Fruit fly (Drosophila melanogaster) whole organism, embryonic: ENCODE data around the gene CG43248.

ENCODE experiments used
- Adf1 ChIP-seq: fragments of 200-800 bp; sonication (Bioruptor generic); IDR thresholded peaks from 2 replicates; pipeline ENCODE4 v1.3.6; 2022; ENCODE audit warnings: missing biosample characterization, missing genetic modification characterization
- Atf3 ChIP-seq: fragments of 200-800 bp; sonication (Bioruptor generic); optimal IDR thresholded peaks from 3 replicates; lab custom pipeline; 2016; ENCODE audit warnings: missing biosample characterization, missing genetic modification characterization
- Bdp1 ChIP-seq: fragments of 200-800 bp; sonication (Bioruptor generic); optimal IDR thresholded peaks from 3 replicates; lab custom pipeline; 2016; ENCODE audit warnings: missing biosample characterization, missing genetic modification characterization
- C15 ChIP-seq: fragments of 200-800 bp; sonication (Bioruptor generic); IDR thresholded peaks from 3 replicates; pipeline ENCODE4 v1.3.6; 2022; ENCODE audit warnings: missing biosample characterization, missing genetic modification characterization
- CG1024 ChIP-seq: fragments of 200-800 bp; sonication (Bioruptor generic); IDR thresholded peaks from 2 replicates; pipeline ENCODE4 v1.3.6; 2022; ENCODE audit warnings: missing biosample characterization, missing genetic modification characterization
- CG10267 ChIP-seq: fragments of 200-800 bp; sonication (Bioruptor generic); optimal IDR thresholded peaks from 2 replicates; lab custom pipeline; 2018; ENCODE audit warnings: missing biosample characterization, mild to moderate bottlenecking, missing genetic modification characterization, moderate library complexity
- CG10565 ChIP-seq: fragments of 200-800 bp; sonication (Bioruptor generic); optimal IDR thresholded peaks from 3 replicates; lab custom pipeline; 2016; ENCODE audit warnings: missing biosample characterization, mild to moderate bottlenecking, missing genetic modification characterization
- CG10979 ChIP-seq: fragments of 200-800 bp; sonication (Bioruptor generic); optimal IDR thresholded peaks from 2 replicates; lab custom pipeline; 2018; ENCODE audit warnings: missing biosample characterization, mild to moderate bottlenecking, missing genetic modification characterization, moderate library complexity
- CG12104 ChIP-seq: fragments of 200-800 bp; sonication (Bioruptor generic); optimal IDR thresholded peaks from 3 replicates; lab custom pipeline; 2016; ENCODE audit warnings: missing biosample characterization, missing genetic modification characterization
- CG12219 ChIP-seq: fragments of 200-800 bp; sonication (Bioruptor generic); optimal IDR thresholded peaks from 3 replicates; lab custom pipeline; 2018; ENCODE audit warnings: missing biosample characterization, mild to moderate bottlenecking, missing genetic modification characterization
- CG13424 ChIP-seq: fragments of 200-800 bp; sonication (Bioruptor generic); optimal IDR thresholded peaks from 2 replicates; lab custom pipeline; 2019; ENCODE audit warnings: missing biosample characterization, mild to moderate bottlenecking, missing genetic modification characterization, moderate library complexity
- CG15601 ChIP-seq: fragments of 200-800 bp; sonication (Bioruptor generic); optimal IDR thresholded peaks from 3 replicates; lab custom pipeline; 2019; ENCODE audit warnings: missing biosample characterization, mild to moderate bottlenecking, missing genetic modification characterization, moderate library complexity
- CG15696 ChIP-seq: fragments of 200-800 bp; sonication (Bioruptor generic); optimal IDR thresholded peaks from 2 replicates; lab custom pipeline; 2019; ENCODE audit warnings: missing biosample characterization, mild to moderate bottlenecking, missing genetic modification characterization, moderate library complexity
- CG16813 ChIP-seq: fragments of 200-800 bp; sonication (Bioruptor generic); IDR thresholded peaks from 3 replicates; pipeline ENCODE4 v1.3.6; 2022; ENCODE audit warnings: missing biosample characterization, missing genetic modification characterization; ENCODE audit not compliant: partially characterized antibody
- CG17912 ChIP-seq: fragments of 200-800 bp; sonication (Bioruptor generic); optimal IDR thresholded peaks from 2 replicates; lab custom pipeline; 2018; ENCODE audit warnings: missing biosample characterization, mild to moderate bottlenecking, missing genetic modification characterization
- CG2889 ChIP-seq: fragments of 200-800 bp; sonication (Bioruptor generic); IDR thresholded peaks from 3 replicates; pipeline ENCODE4 v1.3.6; 2022; ENCODE audit warnings: missing biosample characterization, missing genetic modification characterization
- CG3163 ChIP-seq: fragments of 200-800 bp; sonication (Bioruptor generic); optimal IDR thresholded peaks from 3 replicates; lab custom pipeline; 2016; ENCODE audit warnings: missing biosample characterization, missing genetic modification characterization
- CG42726 ChIP-seq: fragments of 200-800 bp; sonication (Bioruptor generic); IDR thresholded peaks from 2 replicates; pipeline ENCODE4 v1.3.6; 2022; ENCODE audit warnings: missing biosample characterization, missing genetic modification characterization; ENCODE audit not compliant: partially characterized antibody
- CG43689 ChIP-seq: fragments of 200-800 bp; sonication (Bioruptor generic); IDR thresholded peaks from 2 replicates; pipeline ENCODE4 v1.3.6; 2022; ENCODE audit warnings: missing biosample characterization, missing genetic modification characterization
- CG5180 ChIP-seq: fragments of 200-800 bp; sonication (Bioruptor generic); optimal IDR thresholded peaks from 3 replicates; lab custom pipeline; 2017; ENCODE audit warnings: missing biosample characterization, missing genetic modification characterization, mild to moderate bottlenecking, moderate library complexity, missing genetic modification reagents
- CG6175 ChIP-seq: fragments of 200-800 bp; sonication (Bioruptor generic); IDR thresholded peaks from 3 replicates; pipeline ENCODE4 v1.3.6; 2022; ENCODE audit warnings: missing biosample characterization, missing genetic modification characterization
- CG6254 ChIP-seq: fragments of 200-800 bp; sonication (Bioruptor generic); optimal IDR thresholded peaks from 3 replicates; lab custom pipeline; 2017; ENCODE audit warnings: mild to moderate bottlenecking, missing biosample characterization, missing genetic modification reagents, missing genetic modification characterization
- CG6854 ChIP-seq: fragments of 200-800 bp; sonication (Bioruptor generic); optimal IDR thresholded peaks from 3 replicates; lab custom pipeline; 2017; ENCODE audit warnings: missing biosample characterization, mild to moderate bottlenecking, missing genetic modification characterization
- Deaf1 ChIP-seq: fragments of 200-800 bp; optimal IDR thresholded peaks from 3 replicates; lab custom pipeline; 2019; ENCODE audit warnings: missing biosample characterization, mild to moderate bottlenecking, missing genetic modification characterization, moderate library complexity
- Dip3 ChIP-seq: fragments of 200-800 bp; sonication (Bioruptor generic); optimal IDR thresholded peaks from 3 replicates; lab custom pipeline; 2016; ENCODE audit warnings: missing biosample characterization, missing genetic modification characterization
- Drgx ChIP-seq: fragments of 200-800 bp; sonication (Bioruptor generic); IDR thresholded peaks from 2 replicates; pipeline ENCODE4 v1.3.6; 2022; ENCODE audit warnings: missing biosample characterization, missing genetic modification characterization
- Hey ChIP-seq: fragments of 200-800 bp; sonication (Bioruptor generic); optimal IDR thresholded peaks from 3 replicates; lab custom pipeline; 2018; ENCODE audit warnings: missing biosample characterization, mild to moderate bottlenecking, missing genetic modification characterization
- HmgD ChIP-seq: fragments of 200-800 bp; sonication (Bioruptor generic); optimal IDR thresholded peaks from 3 replicates; lab custom pipeline; 2016; ENCODE audit warnings: missing biosample characterization, missing genetic modification characterization
- Mes4 ChIP-seq: fragments of 200-800 bp; sonication (Bioruptor generic); optimal IDR thresholded peaks from 2 replicates; lab custom pipeline; 2016; ENCODE audit warnings: missing biosample characterization, missing genetic modification characterization
- NC2α ChIP-seq: fragments of 200-800 bp; sonication (Bioruptor generic); optimal IDR thresholded peaks from 2 replicates; lab custom pipeline; 2016; ENCODE audit warnings: missing biosample characterization, missing genetic modification characterization
- NC2β ChIP-seq: fragments of 200-800 bp; sonication (Bioruptor generic); optimal IDR thresholded peaks from 2 replicates; lab custom pipeline; 2016; ENCODE audit warnings: missing biosample characterization, missing genetic modification characterization
- Oaz ChIP-seq: fragments of 200-800 bp; sonication (Bioruptor generic); IDR thresholded peaks from 2 replicates; pipeline ENCODE4 v1.3.6; 2022; ENCODE audit warnings: missing biosample characterization, missing genetic modification characterization
- Opbp ChIP-seq: fragments of 200-800 bp; sonication (Bioruptor generic); IDR thresholded peaks from 3 replicates; pipeline ENCODE4 v1.3.6; 2022; ENCODE audit warnings: missing biosample characterization, missing genetic modification characterization; ENCODE audit not compliant: partially characterized antibody
- Sox100B ChIP-seq: fragments of 200-800 bp; sonication (Bioruptor generic); optimal IDR thresholded peaks from 3 replicates; lab custom pipeline; 2018; ENCODE audit warnings: missing biosample characterization, mild to moderate bottlenecking, missing genetic modification characterization
- Taf1 ChIP-seq: fragments of 200-800 bp; sonication (Bioruptor generic); IDR thresholded peaks from 2 replicates; pipeline ENCODE4 v1.3.6; 2022; ENCODE audit warnings: missing biosample characterization, missing genetic modification characterization
- bowl ChIP-seq: fragments of 200-800 bp; sonication (Bioruptor generic); IDR thresholded peaks from 2 replicates; pipeline ENCODE4 v1.3.6; 2022; ENCODE audit warnings: missing biosample characterization, missing genetic modification characterization
- caup ChIP-seq: fragments of 200-800 bp; sonication (Bioruptor generic); optimal IDR thresholded peaks from 3 replicates; lab custom pipeline; 2017; ENCODE audit warnings: missing biosample characterization, mild to moderate bottlenecking, missing genetic modification characterization, moderate library complexity; ENCODE audit not compliant: severe bottlenecking
- corto ChIP-seq: fragments of 200-800 bp; sonication (Bioruptor generic); optimal IDR thresholded peaks from 2 replicates; lab custom pipeline; 2016; ENCODE audit warnings: missing biosample characterization, mild to moderate bottlenecking, missing genetic modification characterization, moderate library complexity
- fd3F ChIP-seq: fragments of 200-800 bp; sonication (Bioruptor generic); optimal IDR thresholded peaks from 2 replicates; lab custom pipeline; 2018; ENCODE audit warnings: missing biosample characterization, mild to moderate bottlenecking, missing genetic modification characterization, moderate library complexity
- gce ChIP-seq: fragments of 200-800 bp; sonication (Bioruptor generic); IDR thresholded peaks from 3 replicates; pipeline ENCODE4 v1.3.6; 2022; ENCODE audit warnings: missing biosample characterization, missing genetic modification characterization
- hkb ChIP-seq, 2 experiments: fragments of 200-800 bp in 1 of 2; fragments of >200 bp in 1 of 2; sonication (Bioruptor generic) in 1 of 2; IDR thresholded peaks in 1 of 2; optimal IDR thresholded peaks in 1 of 2; 2 replicates each; pipeline versions ENCODE4 v1.3.6 to Lab custom; 2017 to 2022; ENCODE audit warnings: missing biosample characterization in 1 of 2, missing genetic modification characterization in 1 of 2
- lmd ChIP-seq: fragments of 200-800 bp; sonication (Bioruptor generic); IDR thresholded peaks from 2 replicates; pipeline ENCODE4 v1.3.6; 2022; ENCODE audit warnings: missing biosample characterization, missing genetic modification characterization
- lola ChIP-seq, 3 experiments: fragments of >200 bp in 2 of 3; fragments of 200-800 bp in 1 of 3; sonication (Bioruptor generic) in 1 of 3; optimal IDR thresholded peaks; 2 replicates each; lab custom pipeline; 2017 to 2019; ENCODE audit warnings: missing biosample characterization in 3 of 3, missing genetic modification characterization in 3 of 3, mild to moderate bottlenecking in 1 of 3, moderate library complexity in 1 of 3
- pan ChIP-seq, 4 experiments: fragments of >200 bp in 3 of 4; fragments of 200-800 bp in 1 of 4; sonication (Bioruptor generic) in 1 of 4; optimal IDR thresholded peaks in 3 of 4; IDR thresholded peaks in 1 of 4; 2 replicates each; pipeline versions ENCODE4 v1.3.6 to Lab custom; 2017 to 2022; ENCODE audit warnings: missing biosample characterization in 2 of 4, missing genetic modification characterization in 2 of 4, mixed read lengths in 1 of 4
- ro ChIP-seq: fragments of 200-800 bp; sonication (Bioruptor generic); IDR thresholded peaks from 2 replicates; pipeline ENCODE4 v1.3.6; 2022; ENCODE audit warnings: missing biosample characterization, missing genetic modification characterization
- schlank ChIP-seq: fragments of 200-800 bp; sonication (Bioruptor generic); optimal IDR thresholded peaks from 2 replicates; lab custom pipeline; 2018; ENCODE audit warnings: missing biosample characterization, mild to moderate bottlenecking, missing genetic modification characterization
- sqz ChIP-seq: fragments of 200-800 bp; sonication (Bioruptor generic); optimal IDR thresholded peaks from 3 replicates; lab custom pipeline; 2018; ENCODE audit warnings: missing biosample characterization, mild to moderate bottlenecking, missing genetic modification characterization
- tx ChIP-seq: fragments of 200-800 bp; sonication (Bioruptor generic); optimal IDR thresholded peaks from 2 replicates; lab custom pipeline; 2016; ENCODE audit warnings: missing biosample characterization, missing genetic modification characterization
- zfh2 ChIP-seq: fragments of 200-800 bp; sonication (Bioruptor generic); optimal IDR thresholded peaks from 2 replicates; lab custom pipeline; 2016; ENCODE audit warnings: missing biosample characterization, missing genetic modification characterization

CG43248 gene

dm6 chr3L:15508233-15508632 lies 23.0 kb downstream of the CG43248 start, which contains the start of gene CG7841 (continued):
- TF ChIP-seq NC2β (peak; percentile 98), CG13424 (peak; percentile 99), CG10565 (GFP tag; lab: Kevin White, UChicago) (peak; percentile 94), caup (GFP tag; lab: Kevin White, UChicago) (peak; percentile 99), sqz (GFP tag; lab: Kevin White, UChicago) (peak; percentile 97), bowl (GFP tag; lab: Robert Waterston, UW) (peak; percentile 95), CG42726 (GFP tag; lab: Robert Waterston, UW) (0 out of 2 replicates have a peak, but pooled peaks have one; percentile 4), corto (GFP tag; lab: Kevin White, UChicago) (peak; percentile 98), CG2889 (GFP tag; lab: Robert Waterston, UW) (peak; percentile 86), tx (peak; percentile 96), CG10979 (tag; lab: Kevin White, UChicago) (peak; percentile 99), NC2α (peak; percentile 95), Bdp1 (peak; percentile 93), CG6175 (no peak; the same call in 1 of the 3 replicates), Sox100B (GFP tag; lab: Kevin White, UChicago) (peak; percentile 97), hkb (optimal IDR thresholded peaks at IDR 0.05; lab: Kevin White, UChicago) (no peak), hkb (GFP tag; IDR thresholded peaks at IDR 0.05; lab: Robert Waterston, UW) (peak; percentile 99), CG15696 (peak; percentile 98), gce (peak; percentile 94; the same call in 2 of the 3 replicates), Dip3 (peak; percentile 97), HmgD (peak; percentile 91), Taf1 (GFP tag; lab: Robert Waterston, UW) (peak; percentile 89; the same call in 1 of the 2 replicates), Oaz (GFP tag; lab: Robert Waterston, UW) (peak; percentile 93), Opbp (GFP tag; lab: Robert Waterston, UW) (no peak), Adf1 (GFP tag; lab: Robert Waterston, UW) (peak; percentile 80), Drgx (peak; percentile 98), CG6854 (GFP tag; lab: Kevin White, UChicago) (peak; percentile 99), CG5180 (peak; percentile 93), CG17912 (peak; percentile 97), CG10267 (peak; percentile 97), CG15601 (peak; percentile 97), schlank (tag; lab: Kevin White, UChicago) (peak; percentile 97), Hey (peak; percentile 94), pan (optimal IDR thresholded peaks at IDR 0.05; lab: Kevin White, UChicago) (no peak), pan (GFP tag; optimal IDR thresholded peaks at IDR 0.05 in 1 of 2, IDR thresholded peaks at IDR 0.05 in 1 of 2) (peak in 1 of 2 experiments; percentile 97), Mes4 (GFP tag; lab: Kevin White, UChicago) (peak; percentile 96), fd3F (GFP tag; lab: Kevin White, UChicago) (peak; percentile 96), Atf3 (peak; percentile 94), CG16813 (no peak), CG43689 (GFP tag; lab: Robert Waterston, UW) (no peak; the same call in 1 of the 2 replicates), CG6254 (GFP tag; lab: Kevin White, UChicago) (peak; percentile 96), lola (GFP tag; optimal IDR thresholded peaks at IDR 0.05; lab: Kevin White, UChicago) (peak in 1 of 3 experiments; percentile 98), CG12219 (peak; percentile 99), CG3163 (GFP tag; lab: Kevin White, UChicago) (peak; percentile 88), lmd (peak; percentile 95), zfh2 (peak; percentile 95), Deaf1 (tag; lab: Kevin White, UChicago) (peak; percentile 87), CG12104 (GFP tag; lab: Kevin White, UChicago) (peak; percentile 97), CG1024 (GFP tag; lab: Robert Waterston, UW) (peak; percentile 94; the same call in 1 of the 2 replicates), C15 (peak; percentile 93), ro (GFP tag; lab: Robert Waterston, UW) (no peak)
